Worm (Caenorhabditis elegans) whole organism, L2 larva: Measurements from ENCODE around the gene cest-24.
A peak's percentile ranks its signal among the peaks of the same experiment; 100 is the strongest.

Source experiments
- C34F6.9 ChIP-seq: fragments of 150-350 bp; optimal IDR thresholded peaks from 2 replicates; lab custom pipeline; 2014; ENCODE audit warnings: missing biosample characterization, missing genetic modification characterization
- F13H6.1 ChIP-seq: sonication (generic microtip); optimal IDR thresholded peaks from 2 replicates; lab custom pipeline; 2016; ENCODE audit warnings: missing genetic modification characterization, missing compliant biosample characterization
- R02D3.7 ChIP-seq: fragments of 150-350 bp; optimal IDR thresholded peaks from 2 replicates; lab custom pipeline; 2014; ENCODE audit warnings: missing biosample characterization, missing genetic modification characterization
- Y55F3AM.14 ChIP-seq: fragments of 200-800 bp; sonication (Bioruptor generic); optimal IDR thresholded peaks from 2 replicates; lab custom pipeline; 2018; ENCODE audit warnings: mild to moderate bottlenecking, missing genetic modification characterization, missing compliant biosample characterization
- alr-1 ChIP-seq: fragments of 150-350 bp; optimal IDR thresholded peaks from 2 replicates; lab custom pipeline; 2014; ENCODE audit warnings: missing biosample characterization, missing genetic modification characterization
- aly-2 ChIP-seq: fragments of 150-350 bp; optimal IDR thresholded peaks from 2 replicates; lab custom pipeline; 2014; ENCODE audit warnings: missing biosample characterization, missing genetic modification characterization
- blmp-1 ChIP-seq: sonication (generic microtip); optimal IDR thresholded peaks from 2 replicates; lab custom pipeline; 2017; ENCODE audit warnings: missing genetic modification characterization, mild to moderate bottlenecking, missing compliant biosample characterization, antibody characterized with exemption, moderate library complexity; ENCODE audit not compliant: insufficient read depth
- ceh-16 ChIP-seq: fragments of 150-350 bp; optimal IDR thresholded peaks from 2 replicates; lab custom pipeline; 2014; ENCODE audit warnings: missing biosample characterization, missing genetic modification characterization
- ceh-82 ChIP-seq: fragments of 150-350 bp; optimal IDR thresholded peaks from 2 replicates; lab custom pipeline; 2014; ENCODE audit warnings: missing biosample characterization, missing genetic modification characterization
- crh-2 ChIP-seq: sonication (generic microtip); optimal IDR thresholded peaks from 2 replicates; lab custom pipeline; 2017; ENCODE audit warnings: missing biosample characterization, missing genetic modification characterization
- dmd-4 ChIP-seq: sonication (generic microtip); optimal IDR thresholded peaks from 2 replicates; lab custom pipeline; 2017; ENCODE audit warnings: missing biosample characterization, missing genetic modification characterization
- egl-27 ChIP-seq: sonication (generic microtip); optimal IDR thresholded peaks from 3 replicates; lab custom pipeline; 2017; ENCODE audit warnings: missing biosample characterization, missing genetic modification reagents, missing genetic modification characterization
- elt-1 ChIP-seq: fragments of 150-350 bp; optimal IDR thresholded peaks from 2 replicates; lab custom pipeline; 2014; ENCODE audit warnings: missing biosample characterization, missing genetic modification characterization
- elt-3 ChIP-seq: sonication (generic microtip); optimal IDR thresholded peaks from 2 replicates; lab custom pipeline; 2017; ENCODE audit warnings: missing biosample characterization, missing genetic modification characterization
- fos-1 ChIP-seq: fragments of 150-350 bp; optimal IDR thresholded peaks from 2 replicates; lab custom pipeline; 2014; ENCODE audit warnings: missing biosample characterization, missing genetic modification characterization
- gmeb-1 ChIP-seq: fragments of 150-350 bp; optimal IDR thresholded peaks from 2 replicates; lab custom pipeline; 2014; ENCODE audit warnings: missing biosample characterization, missing genetic modification characterization
- lin-11 ChIP-seq: fragments of 150-350 bp; sonication (generic microtip); optimal IDR thresholded peaks from 2 replicates; lab custom pipeline; 2014; ENCODE audit warnings: missing biosample characterization, missing genetic modification characterization, inconsistent platforms, mixed read lengths
- lin-13 ChIP-seq: fragments of 150-350 bp; optimal IDR thresholded peaks from 2 replicates; lab custom pipeline; 2014; ENCODE audit warnings: missing biosample characterization, missing genetic modification reagents, missing genetic modification characterization
- lsy-2 ChIP-seq, 2 experiments: fragments of 150-350 bp in 1 of 2; sonication (generic microtip) in 1 of 2; optimal IDR thresholded peaks; 2 replicates each; lab custom pipeline; 2014 to 2017; ENCODE audit warnings: missing biosample characterization in 2 of 2, missing genetic modification characterization in 2 of 2
- mab-5 ChIP-seq: fragments of 150-350 bp; optimal IDR thresholded peaks from 2 replicates; lab custom pipeline; 2014; ENCODE audit warnings: missing biosample characterization, missing genetic modification characterization
- mbf-1 ChIP-seq: sonication (generic microtip); optimal IDR thresholded peaks from 2 replicates; lab custom pipeline; 2017; ENCODE audit warnings: missing biosample characterization, missing genetic modification characterization
- mdl-1 ChIP-seq, 2 experiments: fragments of 150-350 bp in 1 of 2; sonication (generic microtip) in 1 of 2; optimal IDR thresholded peaks; 2 replicates each; lab custom pipeline; 2017; ENCODE audit warnings: missing biosample characterization in 2 of 2, missing genetic modification characterization in 2 of 2
- nhr-10 ChIP-seq: sonication (generic microtip); optimal IDR thresholded peaks from 2 replicates; lab custom pipeline; 2017; ENCODE audit warnings: missing biosample characterization, missing genetic modification characterization
- nhr-11 ChIP-seq: fragments of 150-350 bp; optimal IDR thresholded peaks from 2 replicates; lab custom pipeline; 2014; ENCODE audit warnings: missing biosample characterization, missing genetic modification characterization
- nhr-129 ChIP-seq: fragments of 150-350 bp; optimal IDR thresholded peaks from 2 replicates; lab custom pipeline; 2014; ENCODE audit warnings: missing biosample characterization, missing genetic modification characterization
- nhr-21 ChIP-seq: fragments of 150-350 bp; optimal IDR thresholded peaks from 2 replicates; lab custom pipeline; 2014; ENCODE audit warnings: missing biosample characterization, missing genetic modification characterization
- nhr-23 ChIP-seq: fragments of 150-350 bp; optimal IDR thresholded peaks from 2 replicates; lab custom pipeline; 2014; ENCODE audit warnings: missing biosample characterization, missing genetic modification reagents, missing genetic modification characterization
- nhr-237 ChIP-seq: fragments of 150-350 bp; optimal IDR thresholded peaks from 2 replicates; lab custom pipeline; 2014; ENCODE audit warnings: missing biosample characterization, missing genetic modification characterization
- nhr-6 ChIP-seq: fragments of 150-350 bp; optimal IDR thresholded peaks from 2 replicates; lab custom pipeline; 2014; ENCODE audit warnings: missing biosample characterization, missing genetic modification characterization
- nhr-77 ChIP-seq: fragments of 150-350 bp; optimal IDR thresholded peaks from 2 replicates; lab custom pipeline; 2014; ENCODE audit warnings: missing biosample characterization, missing genetic modification characterization
- peb-1 ChIP-seq: fragments of 150-350 bp; optimal IDR thresholded peaks from 2 replicates; lab custom pipeline; 2014; ENCODE audit warnings: missing biosample characterization, missing genetic modification characterization
- skn-1 ChIP-seq: sonication (generic microtip); optimal IDR thresholded peaks from 2 replicates; lab custom pipeline; 2017; ENCODE audit warnings: missing biosample characterization, missing genetic modification characterization
- sma-3 ChIP-seq: sonication (generic microtip); optimal IDR thresholded peaks from 2 replicates; lab custom pipeline; 2016; ENCODE audit warnings: missing genetic modification reagents, missing genetic modification characterization, missing compliant biosample characterization
- sma-9 ChIP-seq, 2 experiments: fragments of 150-350 bp in 1 of 2; sonication (generic microtip) in 1 of 2; optimal IDR thresholded peaks; 2 replicates each; lab custom pipeline; 2014 to 2016; ENCODE audit warnings: missing genetic modification characterization in 2 of 2, mild to moderate bottlenecking in 1 of 2, missing biosample characterization in 1 of 2, missing compliant biosample characterization in 1 of 2, missing genetic modification reagents in 1 of 2, moderate library complexity in 1 of 2
- snpc-4 ChIP-seq: fragments of 150-350 bp; optimal IDR thresholded peaks from 2 replicates; lab custom pipeline; 2014; ENCODE audit warnings: missing biosample characterization, missing genetic modification characterization
- unc-39 ChIP-seq: fragments of 150-350 bp; optimal IDR thresholded peaks from 2 replicates; lab custom pipeline; 2014; ENCODE audit warnings: missing biosample characterization, missing genetic modification characterization
- unc-55 ChIP-seq: fragments of 150-350 bp; sonication (generic microtip); optimal IDR thresholded peaks from 3 replicates; lab custom pipeline; 2014; ENCODE audit warnings: missing biosample characterization, missing genetic modification reagents, missing genetic modification characterization
- zag-1 ChIP-seq: fragments of 150-350 bp; optimal IDR thresholded peaks from 2 replicates; lab custom pipeline; 2014; ENCODE audit warnings: missing biosample characterization, missing genetic modification characterization
- ztf-1 ChIP-seq: fragments of 200-800 bp; sonication (Bioruptor generic); conservative IDR thresholded peaks from 2 replicates; pipeline ENCODE4 v1.3.6; 2022; ENCODE audit warnings: missing genetic modification characterization, missing compliant biosample characterization
- ztf-4 ChIP-seq: fragments of 150-350 bp; optimal IDR thresholded peaks from 2 replicates; lab custom pipeline; 2014; ENCODE audit warnings: missing biosample characterization, missing genetic modification characterization

The cest-24 gene

DNA sequence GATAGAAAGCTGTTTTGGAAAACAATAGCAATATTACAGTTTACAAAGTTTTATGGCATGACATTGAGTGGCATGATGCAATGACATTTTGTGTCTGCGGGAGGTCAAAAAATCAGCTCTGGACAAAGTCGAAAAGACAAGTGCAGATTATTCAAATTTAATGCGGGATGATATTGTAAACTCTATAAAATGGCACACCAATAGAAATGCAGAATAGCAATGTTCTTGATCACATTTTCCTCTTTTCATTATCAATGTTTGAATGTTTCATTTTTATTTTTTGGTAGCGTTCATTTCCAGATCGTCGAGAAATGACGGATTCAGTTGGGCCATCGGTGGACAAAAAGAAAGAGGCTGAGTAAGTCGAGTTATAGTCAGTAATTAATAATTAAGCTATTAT lies 12.2 kb downstream of the cest-24 start, which contains the start of gene T28C12.2:
TSS of gene T28C12.2 (plus strand) at position 301 of the 400 bp plus-strand sequence.
- no peak for TF ChIP-seq nhr-11 (tag; lab: Kevin White, UChicago)
- no peak for TF ChIP-seq nhr-129 (tag; lab: Kevin White, UChicago)
- no peak for TF ChIP-seq C34F6.9 (tag; lab: Kevin White, UChicago)
- TF ChIP-seq elt-3 (tag; lab: Kevin White, UChicago) = no peak
- no peak for TF ChIP-seq ceh-82 (tag; lab: Kevin White, UChicago)
- no peak for TF ChIP-seq lin-13 (GFP tag; lab: Kevin White, UChicago)
- no peak for TF ChIP-seq mab-5 (tag; lab: Kevin White, UChicago)
- no peak for TF ChIP-seq mbf-1 (tag; lab: Kevin White, UChicago)
- TF ChIP-seq fos-1 (tag; lab: Kevin White, UChicago) = no peak
- TF ChIP-seq mdl-1 (tag; optimal IDR thresholded peaks at IDR 0.05; lab: Kevin White, UChicago) = no peak
- no peak for TF ChIP-seq skn-1 (tag; lab: Kevin White, UChicago)
- no peak for TF ChIP-seq zag-1 (tag; lab: Kevin White, UChicago)
- TF ChIP-seq ceh-16 (tag; lab: Kevin White, UChicago) = no peak
- TF ChIP-seq blmp-1 = no peak
- TF ChIP-seq ztf-1 (GFP tag; lab: Robert Waterston, UW) = no peak
- no peak for TF ChIP-seq peb-1
- TF ChIP-seq elt-1 = no peak
- TF ChIP-seq crh-2 (tag; lab: Kevin White, UChicago) = no peak

DNA sequence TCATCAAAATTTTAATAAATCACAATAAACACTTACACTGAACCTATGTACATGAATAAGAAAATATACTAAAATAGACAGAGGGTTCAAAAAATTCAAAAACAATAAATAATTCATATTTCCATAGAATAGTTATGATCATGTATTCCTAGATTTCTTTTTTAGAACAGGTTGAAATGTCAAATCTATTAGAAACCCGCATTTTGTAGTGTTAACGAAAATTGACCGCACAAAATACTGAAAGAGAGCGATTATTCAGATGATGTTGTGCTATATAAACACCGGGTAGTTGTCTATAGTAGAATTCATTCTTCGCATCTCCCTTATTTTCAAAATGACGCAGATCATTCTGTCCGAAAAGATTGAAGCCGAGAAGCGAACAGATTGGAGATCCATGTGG lies 14.9 kb downstream of the cest-24 start, which contains the start of gene T28C12.1:
TSS of gene T28C12.1 (plus strand) at position 301 of the 400 bp plus-strand sequence.
- TF ChIP-seq lin-11 (tag; lab: Kevin White, UChicago) (no peak), alr-1 (tag; lab: Kevin White, UChicago) (no peak), unc-55 (GFP tag; lab: Kevin White, UChicago) (no peak), dmd-4 (tag; lab: Kevin White, UChicago) (no peak), F13H6.1 (tag; lab: Kevin White, UChicago) (no peak), peb-1 (no peak), ztf-1 (GFP tag; lab: Robert Waterston, UW) (no peak), egl-27 (tag; lab: Kevin White, UChicago) (no peak), skn-1 (tag; lab: Kevin White, UChicago) (no peak), mbf-1 (tag; lab: Kevin White, UChicago) (no peak), zag-1 (tag; lab: Kevin White, UChicago) (no peak), ceh-82 (tag; lab: Kevin White, UChicago) (no peak), elt-3 (tag; lab: Kevin White, UChicago) (no peak), mdl-1 (tag; optimal IDR thresholded peaks at IDR 0.05; lab: Kevin White, UChicago) (no peak), ztf-4 (tag; lab: Kevin White, UChicago) (no peak), nhr-77 (tag; lab: Kevin White, UChicago) (no peak), sma-9 (GFP tag; optimal IDR thresholded peaks at IDR 0.05; lab: Kevin White, UChicago) (no peak), sma-9 (tag; optimal IDR thresholded peaks at IDR 0.05; lab: Kevin White, UChicago) (no peak), aly-2 (tag; lab: Kevin White, UChicago) (no peak), nhr-237 (tag; lab: Kevin White, UChicago) (no peak)

DNA sequence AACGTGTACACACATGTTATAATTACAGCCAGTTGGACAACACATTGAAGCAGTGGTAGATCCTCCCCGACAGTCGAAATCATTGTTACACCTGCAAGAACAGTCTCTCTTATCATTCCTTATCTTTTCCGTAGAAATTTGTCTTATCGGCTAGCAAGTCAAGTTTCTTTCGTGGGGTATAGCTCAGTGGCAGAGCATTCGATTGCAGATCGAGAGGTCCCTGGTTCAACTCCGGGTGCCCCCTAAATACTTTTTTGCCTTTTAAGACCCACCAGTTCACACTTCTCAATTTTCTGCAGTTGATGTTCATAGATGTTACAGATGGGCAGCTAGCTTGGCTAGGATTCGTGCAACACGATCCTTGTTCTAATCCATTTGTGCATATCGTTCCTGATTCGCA lies 18.5 kb downstream of the cest-24 start:
- TF ChIP-seq crh-2 (tag; lab: Kevin White, UChicago) (no peak), Y55F3AM.14 (peak; percentile 39), nhr-21 (tag; lab: Kevin White, UChicago) (no peak)

DNA sequence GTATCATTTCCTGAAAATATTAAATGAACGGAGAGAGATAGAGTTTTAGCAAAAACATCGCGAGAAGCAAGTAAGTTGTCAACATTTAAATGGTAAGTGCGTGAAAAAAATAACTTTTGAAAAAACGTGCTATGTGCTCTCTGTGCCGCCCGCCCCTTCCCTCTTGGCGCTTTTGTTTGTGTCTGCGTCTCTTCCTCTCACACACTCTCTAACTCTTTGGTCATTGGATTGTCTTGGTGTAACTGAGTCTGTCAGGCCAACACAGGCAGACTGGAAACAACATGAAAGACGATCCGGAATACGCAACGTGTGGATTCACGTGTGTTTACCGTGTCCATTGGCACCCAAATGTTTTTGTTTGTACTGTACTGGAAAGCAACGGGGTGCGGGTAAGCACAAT lies 19.4 kb downstream of the cest-24 start, which contains the start of gene T28C12.6:
TSS of gene T28C12.6 (minus strand) at position 12 of the 400 bp plus-strand sequence.
- TF ChIP-seq ztf-4 (tag; lab: Kevin White, UChicago) = no peak
- TF ChIP-seq fos-1 (tag; lab: Kevin White, UChicago) = no peak
- TF ChIP-seq nhr-6 (tag; lab: Kevin White, UChicago) = no peak
- TF ChIP-seq R02D3.7 (tag; lab: Kevin White, UChicago) = no peak
- TF ChIP-seq skn-1 (tag; lab: Kevin White, UChicago) = no peak
- no peak for TF ChIP-seq gmeb-1
- TF ChIP-seq sma-3 (GFP tag; lab: Kevin White, UChicago) = no peak
- no peak for TF ChIP-seq nhr-11 (tag; lab: Kevin White, UChicago)
- TF ChIP-seq lsy-2 (tag; optimal IDR thresholded peaks at IDR 0.05; lab: Kevin White, UChicago) = no peak
- TF ChIP-seq alr-1 (tag; lab: Kevin White, UChicago) = no peak
- no peak for TF ChIP-seq snpc-4
- TF ChIP-seq C34F6.9 (tag; lab: Kevin White, UChicago) = no peak
- no peak for TF ChIP-seq nhr-23
- no peak for TF ChIP-seq unc-39 (tag; lab: Kevin White, UChicago)
- TF ChIP-seq ztf-1 (GFP tag; lab: Robert Waterston, UW) = no peak
- TF ChIP-seq nhr-10 (tag; lab: Kevin White, UChicago) = no peak
- no peak for TF ChIP-seq nhr-237 (tag; lab: Kevin White, UChicago)
- TF ChIP-seq F13H6.1 (tag; lab: Kevin White, UChicago) = no peak
- no peak for TF ChIP-seq egl-27 (tag; lab: Kevin White, UChicago)
- no peak for TF ChIP-seq peb-1
